Worm (Caenorhabditis elegans): ENCODE measurements around the gene ZK1290.10.

Gene ZK1290.10

DNA sequence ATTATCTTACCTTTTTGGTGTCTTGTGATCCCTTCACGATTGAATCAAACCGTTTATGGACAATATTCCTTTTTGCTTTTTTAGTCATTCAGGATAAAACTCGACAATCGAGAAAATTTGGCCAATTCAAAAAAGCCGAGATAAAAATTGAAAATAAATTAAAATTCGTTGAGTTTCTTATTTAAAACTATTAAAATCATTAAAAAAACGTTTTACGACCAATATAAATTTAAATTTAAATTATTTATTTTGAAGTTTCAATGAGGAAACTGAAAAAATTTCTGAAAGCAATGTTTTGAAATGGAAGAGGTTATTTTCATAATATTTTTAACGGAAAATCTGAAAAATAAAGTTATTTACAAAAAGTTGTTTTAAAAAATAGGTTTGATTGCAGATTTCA, 30.4 kb downstream of the ZK1290.10 start, which contains the start of gene ZK1290.15:
Gene ZK1290.15 (plus strand): TSS at position 301 of the 400 bp plus-strand sequence.
- TF ChIP-seq blmp-1 (tag; optimal IDR thresholded peaks at IDR 0.05) (no peak), cnd-1 (tag; optimal IDR thresholded peaks at IDR 0.05) (no peak)

DNA sequence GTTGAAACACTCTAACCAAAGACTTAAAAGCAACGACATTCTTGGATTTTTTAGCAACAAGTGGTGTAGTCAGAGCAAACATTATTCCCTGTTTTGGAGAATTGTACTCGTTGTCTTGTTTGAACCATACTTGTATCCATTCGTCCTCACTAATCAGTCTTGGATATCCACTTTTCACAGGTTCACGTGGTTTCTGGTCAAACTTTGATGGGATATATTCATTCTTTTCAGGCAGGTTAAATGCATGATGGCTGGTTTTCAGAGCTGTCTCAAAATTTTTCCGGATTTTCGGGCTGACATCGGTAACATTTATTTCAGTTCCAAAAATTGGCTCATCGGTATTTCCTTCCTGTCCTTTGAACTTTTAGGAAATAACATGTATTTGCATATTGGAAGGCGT, 32.3 kb downstream of the ZK1290.10 start:
- TF ChIP-seq M03D4.4 (tag; optimal IDR thresholded peaks at IDR 0.05) (no peak), bed-3 (GFP tag; optimal IDR thresholded peaks at IDR 0.05) (no peak), tbx-8 (GFP tag; optimal IDR thresholded peaks at IDR 0.05) (no peak), snpc-4 (tag; optimal IDR thresholded peaks at IDR 0.05) (no peak), ham-2 (GFP tag; optimal IDR thresholded peaks at IDR 0.05) (no peak), nhr-2 (tag; optimal IDR thresholded peaks at IDR 0.05) (no peak), flh-1 (GFP tag; optimal IDR thresholded peaks at IDR 0.05) (no peak), unc-39 (tag; optimal IDR thresholded peaks at IDR 0.05) (no peak), nhr-237 (tag; optimal IDR thresholded peaks at IDR 0.05) (no peak), elt-1 (tag; optimal IDR thresholded peaks at IDR 0.05; ENCODE audit: borderline replicate concordance, insufficient read depth) (no peak), ceh-39 (tag; optimal IDR thresholded peaks at IDR 0.05) (no peak), lin-13 (tag; optimal IDR thresholded peaks at IDR 0.05) (no peak), lin-32 (GFP tag; optimal IDR thresholded peaks at IDR 0.05) (no peak), ceh-43 (GFP tag; optimal IDR thresholded peaks at IDR 0.05) (no peak), unc-120 (tag; optimal IDR thresholded peaks at IDR 0.05; ENCODE audit: poor library complexity, severe bottlenecking) (no peak)

DNA sequence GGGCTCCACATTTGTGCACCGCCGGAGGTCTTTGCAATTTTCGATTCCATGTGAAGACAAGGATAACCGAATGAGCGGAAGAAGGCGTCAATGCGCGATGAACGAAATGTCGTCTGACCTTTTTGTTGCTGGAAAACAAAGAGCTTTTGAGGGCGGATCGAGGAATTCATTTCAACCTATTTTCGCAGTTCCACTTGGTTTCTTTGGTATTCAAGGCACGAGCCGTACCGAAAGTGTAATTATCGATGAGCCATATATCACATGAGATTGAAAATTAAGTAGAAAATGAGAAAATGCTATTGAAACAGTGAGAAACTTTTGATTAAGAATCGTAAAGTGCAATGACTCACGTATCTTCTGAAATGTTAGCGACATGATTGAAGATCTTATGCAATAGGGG, 34.5 kb downstream of the ZK1290.10 start, which contains the start of gene glb-9:
Gene glb-9 (minus strand): TSS at position 101 of the 400 bp plus-strand sequence.
- TF ChIP-seq unc-62 (GFP tag; optimal IDR thresholded peaks at IDR 0.05) = no peak
- TF ChIP-seq nhr-28 (tag; optimal IDR thresholded peaks at IDR 0.05) = no peak
- no peak for TF ChIP-seq hlh-1 (tag; optimal IDR thresholded peaks at IDR 0.05)
- TF ChIP-seq pha-4 (tag; optimal IDR thresholded peaks at IDR 0.05) = no peak
- TF ChIP-seq unc-120 (tag; optimal IDR thresholded peaks at IDR 0.05; ENCODE audit: poor library complexity, severe bottlenecking) = no peak
- TF ChIP-seq nhr-237 (tag; optimal IDR thresholded peaks at IDR 0.05) = no peak
- TF ChIP-seq nhr-2 (tag; optimal IDR thresholded peaks at IDR 0.05) = no peak
- no peak for TF ChIP-seq drap-1 (GFP tag; optimal IDR thresholded peaks at IDR 0.05)
- no peak for TF ChIP-seq ceh-43 (GFP tag; optimal IDR thresholded peaks at IDR 0.05)
- no peak for TF ChIP-seq ham-2 (GFP tag; optimal IDR thresholded peaks at IDR 0.05)
- no peak for TF ChIP-seq unc-39 (tag; optimal IDR thresholded peaks at IDR 0.05)

DNA sequence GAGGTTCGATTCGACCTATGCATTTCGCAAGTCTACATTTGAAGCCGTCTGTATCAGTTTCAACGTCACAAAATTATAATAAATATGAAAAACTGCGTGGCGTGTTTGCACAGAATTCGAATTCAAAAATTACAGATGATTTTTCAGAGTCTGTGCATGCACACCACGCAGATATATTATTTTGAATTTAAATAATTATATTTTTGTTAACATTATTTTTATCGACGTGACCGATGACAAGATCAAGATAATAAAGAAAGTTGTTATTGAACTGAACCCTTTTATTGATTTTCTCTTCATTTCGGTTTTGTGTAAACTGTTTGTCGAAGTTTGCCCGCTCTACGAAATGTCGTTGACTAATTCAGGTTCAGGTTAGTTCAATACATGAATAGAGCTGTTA, 48.7 kb downstream of the ZK1290.10 start, which contains the start of gene C28F5.1:
Gene C28F5.1 (plus strand): TSS at position 301 of the 400 bp plus-strand sequence.
- TF ChIP-seq lin-32 (GFP tag; optimal IDR thresholded peaks at IDR 0.05) (no peak), tbx-8 (GFP tag; optimal IDR thresholded peaks at IDR 0.05) (no peak), flh-1 (GFP tag; optimal IDR thresholded peaks at IDR 0.05) (no peak)

Data from whole organism, mixed stage, embryonic.